Worm (Caenorhabditis elegans) whole organism, early embryonic: Measurements from ENCODE around the gene phf-34.

Experiments used
- B0310.2 ChIP-seq: sonication (generic microtip); optimal IDR thresholded peaks from 2 replicates; lab custom pipeline; 2016; ENCODE audit warnings: mild to moderate bottlenecking, missing genetic modification characterization, missing compliant biosample characterization
- aly-1 ChIP-seq: sonication (generic microtip); optimal IDR thresholded peaks from 2 replicates; lab custom pipeline; 2016; ENCODE audit warnings: missing genetic modification characterization, missing compliant biosample characterization
- ama-1 ChIP-seq: fragments of 150-350 bp; optimal IDR thresholded peaks from 2 replicates; lab custom pipeline; 2014
- ceh-13 ChIP-seq: fragments of 200-800 bp; sonication (Bioruptor generic); optimal IDR thresholded peaks from 2 replicates; lab custom pipeline; 2018; ENCODE audit warnings: mild to moderate bottlenecking, missing genetic modification characterization, missing compliant biosample characterization
- ceh-36 ChIP-seq: sonication (generic microtip); optimal IDR thresholded peaks from 2 replicates; lab custom pipeline; 2016; ENCODE audit warnings: missing genetic modification characterization, inconsistent platforms, missing compliant biosample characterization
- ets-7 ChIP-seq: sonication (generic microtip); optimal IDR thresholded peaks from 2 replicates; lab custom pipeline; 2016; ENCODE audit warnings: missing genotype, missing genetic modification characterization, missing compliant biosample characterization
- flt-1 ChIP-seq: fragments of 200-800 bp; sonication (Bioruptor generic); IDR thresholded peaks from 2 replicates; pipeline ENCODE4 v1.3.6; 2022; ENCODE audit warnings: missing genetic modification characterization, missing compliant biosample characterization
- hnd-1 ChIP-seq: sonication (generic microtip); optimal IDR thresholded peaks from 2 replicates; lab custom pipeline; 2016; ENCODE audit warnings: missing genetic modification characterization, missing compliant biosample characterization
- pes-1 ChIP-seq: fragments of 200-800 bp; sonication (Bioruptor generic); IDR thresholded peaks from 2 replicates; pipeline ENCODE4 v1.3.6; 2022; ENCODE audit warnings: missing genetic modification reagents, missing genetic modification characterization, missing compliant biosample characterization
- tbx-37 ChIP-seq: fragments of 200-800 bp; sonication (Bioruptor generic); conservative IDR thresholded peaks from 2 replicates; pipeline ENCODE4 v1.3.6; 2022; ENCODE audit warnings: missing genetic modification reagents, missing genetic modification characterization, missing compliant biosample characterization
- tra-4 ChIP-seq: sonication (generic microtip); optimal IDR thresholded peaks from 2 replicates; lab custom pipeline; 2017; ENCODE audit warnings: missing genetic modification characterization, missing compliant biosample characterization

- TF ChIP-seq flt-1 (GFP tag; lab: Robert Waterston, UW) (no peak), ets-7 (tag; lab: Kevin White, UChicago) (no peak), tbx-37 (GFP tag; lab: Robert Waterston, UW) (no peak), ceh-36 (tag; lab: Kevin White, UChicago) (no peak), B0310.2 (tag; lab: Kevin White, UChicago) (no peak), tra-4 (tag; lab: Kevin White, UChicago) (no peak), aly-1 (tag; lab: Kevin White, UChicago) (no peak), ceh-13 (no peak), pes-1 (no peak), ama-1 (lab: Kevin White, UChicago) (no peak), hnd-1 (no peak)
Measured at ce11 chrX:9858069-9858468, 41.2 kb downstream of the phf-34 start, which contains the start of gene scav-5.
